Fruit fly (Drosophila melanogaster) whole organism, adult: ENCODE results near the gene Rdh.

Source experiments
- CG14711 ChIP-seq: fragments of 200-800 bp; sonication (Bioruptor generic); optimal IDR thresholded peaks from 2 replicates; lab custom pipeline; 2018; ENCODE audit warnings: missing biosample characterization, mild to moderate bottlenecking, missing genetic modification characterization, moderate library complexity
- CG1620 ChIP-seq: fragments of 200-800 bp; sonication (Bioruptor generic); optimal IDR thresholded peaks from 2 replicates; lab custom pipeline; 2016; ENCODE audit warnings: missing biosample characterization, missing genetic modification characterization
- CG5204 ChIP-seq: fragments of 200-800 bp; sonication (Bioruptor generic); optimal IDR thresholded peaks from 2 replicates; lab custom pipeline; 2016; ENCODE audit warnings: missing biosample characterization, missing genetic modification characterization
- CG7101 ChIP-seq: fragments of 200-800 bp; sonication (Bioruptor generic); optimal IDR thresholded peaks from 2 replicates; lab custom pipeline; 2018; ENCODE audit warnings: missing biosample characterization, mild to moderate bottlenecking, missing genetic modification characterization, moderate library complexity
- Hr96 ChIP-seq: fragments of 200-800 bp; sonication (Bioruptor generic); optimal IDR thresholded peaks from 2 replicates; lab custom pipeline; 2016; ENCODE audit warnings: missing biosample characterization, missing genetic modification characterization
- cnc ChIP-seq, 2 experiments: fragments of >200 bp; optimal IDR thresholded peaks; 2 replicates each; lab custom pipeline; 2017
- tj ChIP-seq: fragments of 200-800 bp; sonication (Bioruptor generic); optimal IDR thresholded peaks from 3 replicates; lab custom pipeline; 2017; ENCODE audit warnings: missing biosample characterization, mild to moderate bottlenecking, missing genetic modification characterization, moderate library complexity
- toe ChIP-seq: fragments of 200-800 bp; sonication (Bioruptor generic); optimal IDR thresholded peaks from 2 replicates; lab custom pipeline; 2016; ENCODE audit warnings: missing biosample characterization, missing genetic modification characterization

- TF ChIP-seq CG14711 (tag; lab: Kevin White, UChicago) (no peak), Hr96 (no peak), CG5204 (no peak), tj (GFP tag; lab: Kevin White, UChicago) (no peak), toe (no peak), cnc (optimal IDR thresholded peaks at IDR 0.05; lab: Kevin White, UChicago) (no peak), CG1620 (GFP tag; lab: Kevin White, UChicago) (no peak), CG7101 (tag; lab: Kevin White, UChicago) (no peak)
Observed at dm6 chr3L:3825884-3826283, 635 bp downstream of the Rdh start.
